Worm (Caenorhabditis elegans) whole organism, young adult: ENCODE measurements around the gene gdh-1.

Experiments
- C06A6.2 ChIP-seq: fragments of 200-800 bp; sonication (Bioruptor generic); conservative IDR thresholded peaks from 2 replicates; pipeline ENCODE4 v1.3.6; 2022; ENCODE audit warnings: missing genetic modification characterization, missing compliant biosample characterization
- D2030.7 ChIP-seq: fragments of 200-800 bp; sonication (Bioruptor generic); IDR thresholded peaks from 2 replicates; pipeline ENCODE4 v1.3.6; 2022; ENCODE audit warnings: missing genetic modification reagents, missing genetic modification characterization, missing compliant biosample characterization
- F49E8.2 ChIP-seq: sonication (generic microtip); optimal IDR thresholded peaks from 3 replicates; lab custom pipeline; 2017; ENCODE audit warnings: missing genetic modification characterization, mild to moderate bottlenecking, missing compliant biosample characterization, antibody characterized with exemption, moderate library complexity; ENCODE audit not compliant: insufficient read depth
- F57A8.1 ChIP-seq: fragments of 200-800 bp; sonication (Bioruptor generic); optimal IDR thresholded peaks from 2 replicates; lab custom pipeline; 2018; ENCODE audit warnings: mild to moderate bottlenecking, missing genetic modification characterization, moderate library complexity, missing compliant biosample characterization
- K11D2.4 ChIP-seq: fragments of 200-800 bp; sonication (Bioruptor generic); IDR thresholded peaks from 2 replicates; pipeline ENCODE4 v1.3.6; 2022; ENCODE audit warnings: missing genetic modification reagents, missing genetic modification characterization, missing compliant biosample characterization
- T07F8.4 ChIP-seq: sonication (generic microtip); optimal IDR thresholded peaks from 2 replicates; lab custom pipeline; 2016; ENCODE audit warnings: mild to moderate bottlenecking, missing genetic modification characterization, moderate library complexity, missing compliant biosample characterization
- Y53G8AR.9 ChIP-seq: fragments of 200-800 bp; sonication (Bioruptor generic); conservative IDR thresholded peaks from 2 replicates; pipeline ENCODE4 v1.3.6; 2022; ENCODE audit warnings: missing genetic modification reagents, missing genetic modification characterization, missing compliant biosample characterization
- Y67H2A.10 ChIP-seq: fragments of 200-800 bp; sonication (Bioruptor generic); conservative IDR thresholded peaks from 2 replicates; pipeline ENCODE4 v1.3.6; 2022; ENCODE audit warnings: missing genetic modification reagents, missing genetic modification characterization, missing compliant biosample characterization
- Y95B8A.8 ChIP-seq: fragments of 200-800 bp; sonication (Bioruptor generic); IDR thresholded peaks from 2 replicates; pipeline ENCODE4 v1.3.6; 2022; ENCODE audit warnings: missing genetic modification reagents, missing genetic modification characterization, missing compliant biosample characterization
- ama-1 ChIP-seq, 3 experiments: fragments of 150-350 bp in 1 of 3; sonication (generic microtip) in 2 of 3; optimal IDR thresholded peaks; 2 replicates each; lab custom pipeline; 2014 to 2018; ENCODE audit warnings: missing biosample characterization in 2 of 3, missing genetic modification characterization in 2 of 3, missing genetic modification reagents in 2 of 3
- aptf-2 ChIP-seq: fragments of 200-800 bp; sonication (Bioruptor generic); conservative IDR thresholded peaks from 2 replicates; pipeline ENCODE4 v1.3.6; 2022; ENCODE audit warnings: missing genetic modification reagents, missing genetic modification characterization, missing compliant biosample characterization
- athp-1 ChIP-seq: sonication (generic microtip); optimal IDR thresholded peaks from 2 replicates; lab custom pipeline; 2017; ENCODE audit warnings: mild to moderate bottlenecking, missing genetic modification characterization, missing compliant biosample characterization
- ccch-3 ChIP-seq: fragments of 200-800 bp; sonication (Bioruptor generic); optimal IDR thresholded peaks from 2 replicates; lab custom pipeline; 2018; ENCODE audit warnings: mild to moderate bottlenecking, missing genetic modification characterization, missing compliant biosample characterization
- ceh-100 ChIP-seq: fragments of 200-800 bp; sonication (Bioruptor generic); IDR thresholded peaks from 2 replicates; pipeline ENCODE4 v1.3.6; 2022; ENCODE audit warnings: missing genetic modification reagents, missing genetic modification characterization, missing compliant biosample characterization
- ceh-27 ChIP-seq: fragments of 200-800 bp; sonication (Bioruptor generic); optimal IDR thresholded peaks from 2 replicates; lab custom pipeline; 2018; ENCODE audit warnings: mild to moderate bottlenecking, missing genetic modification characterization, moderate library complexity, missing compliant biosample characterization
- ceh-58 ChIP-seq: fragments of 200-800 bp; sonication (Bioruptor generic); IDR thresholded peaks from 2 replicates; pipeline ENCODE4 v1.3.6; 2022; ENCODE audit warnings: missing genetic modification characterization, missing compliant biosample characterization
- dpl-1 ChIP-seq: fragments of 150-350 bp; optimal IDR thresholded peaks from 2 replicates; lab custom pipeline; 2014; ENCODE audit warnings: missing biosample characterization, missing genetic modification reagents, missing genetic modification characterization
- efl-1 ChIP-seq: fragments of 150-350 bp; optimal IDR thresholded peaks from 2 replicates; lab custom pipeline; 2014; ENCODE audit warnings: missing biosample characterization, missing genetic modification reagents, missing genetic modification characterization
- him-1 ChIP-seq: sonication (generic microtip); optimal IDR thresholded peaks from 2 replicates; lab custom pipeline; 2016; ENCODE audit warnings: missing genotype, missing genetic modification reagents, missing genetic modification characterization, missing compliant biosample characterization
- hlh-12 ChIP-seq: sonication (generic microtip); optimal IDR thresholded peaks from 2 replicates; lab custom pipeline; 2016; ENCODE audit warnings: missing genetic modification characterization, missing compliant biosample characterization
- hlh-26 ChIP-seq: fragments of 200-800 bp; sonication (Bioruptor generic); conservative IDR thresholded peaks from 2 replicates; pipeline ENCODE4 v1.3.6; 2022; ENCODE audit warnings: missing genetic modification reagents, missing genetic modification characterization, missing compliant biosample characterization
- let-526 ChIP-seq: fragments of 200-800 bp; sonication (Bioruptor generic); IDR thresholded peaks from 2 replicates; pipeline ENCODE4 v1.3.6; 2022; ENCODE audit warnings: missing genetic modification reagents, missing genetic modification characterization, missing compliant biosample characterization
- lin-40 ChIP-seq: sonication (generic microtip); optimal IDR thresholded peaks from 2 replicates; lab custom pipeline; 2016; ENCODE audit warnings: missing genetic modification characterization, mild to moderate bottlenecking, missing compliant biosample characterization, missing genotype, missing genetic modification reagents
- lsl-1 ChIP-seq: fragments of 200-800 bp; sonication (Bioruptor generic); optimal IDR thresholded peaks from 2 replicates; lab custom pipeline; 2018; ENCODE audit warnings: mild to moderate bottlenecking, missing genetic modification characterization, moderate library complexity, missing compliant biosample characterization
- lsy-27 ChIP-seq: sonication (generic microtip); optimal IDR thresholded peaks from 2 replicates; lab custom pipeline; 2017; ENCODE audit warnings: missing genetic modification characterization, mild to moderate bottlenecking, missing compliant biosample characterization, antibody characterized with exemption, missing genotype, borderline replicate concordance; ENCODE audit not compliant: insufficient read depth
- madf-10 ChIP-seq: sonication (generic microtip); optimal IDR thresholded peaks from 2 replicates; lab custom pipeline; 2016; ENCODE audit warnings: mild to moderate bottlenecking, missing genetic modification characterization, missing compliant biosample characterization
- madf-3 ChIP-seq: fragments of 200-800 bp; sonication (Bioruptor generic); IDR thresholded peaks from 2 replicates; pipeline ENCODE4 v1.3.6; 2022; ENCODE audit warnings: missing genetic modification reagents, missing genetic modification characterization, missing compliant biosample characterization
- madf-8 ChIP-seq: fragments of 200-800 bp; sonication (Bioruptor generic); conservative IDR thresholded peaks from 2 replicates; pipeline ENCODE4 v1.3.6; 2022; ENCODE audit warnings: missing genetic modification reagents, missing genetic modification characterization, missing compliant biosample characterization
- mes-4 ChIP-seq: sonication (generic microtip); optimal IDR thresholded peaks from 2 replicates; lab custom pipeline; 2016; ENCODE audit warnings: missing genotype, missing genetic modification characterization, missing compliant biosample characterization
- nfya-1 ChIP-seq: sonication (generic microtip); optimal IDR thresholded peaks from 2 replicates; lab custom pipeline; 2017; ENCODE audit warnings: antibody characterized with exemption, missing compliant biosample characterization, missing genetic modification characterization, borderline replicate concordance; ENCODE audit not compliant: insufficient read depth
- nhr-80 ChIP-seq: sonication (generic microtip); optimal IDR thresholded peaks from 2 replicates; lab custom pipeline; 2016; ENCODE audit warnings: missing genetic modification characterization, missing compliant biosample characterization
- pbrm-1 ChIP-seq: fragments of 200-800 bp; sonication (Bioruptor generic); IDR thresholded peaks from 2 replicates; pipeline ENCODE4 v1.3.6; 2022; ENCODE audit warnings: missing genetic modification reagents, missing genetic modification characterization, missing compliant biosample characterization
- rpc-1 ChIP-seq, 2 experiments: fragments of 150-350 bp in 1 of 2; sonication (generic microtip) in 1 of 2; optimal IDR thresholded peaks; 2 replicates each; lab custom pipeline; 2014 to 2018; ENCODE audit warnings: missing biosample characterization in 1 of 2, missing genetic modification characterization in 1 of 2, missing genetic modification reagents in 1 of 2, missing genotype in 1 of 2
- snpc-1.1 ChIP-seq: sonication (generic microtip); optimal IDR thresholded peaks from 2 replicates; lab custom pipeline; 2017; ENCODE audit warnings: missing genetic modification characterization, mild to moderate bottlenecking, missing compliant biosample characterization, antibody characterized with exemption, moderate library complexity, missing genotype, missing genetic modification reagents; ENCODE audit not compliant: insufficient read depth
- snpc-4 ChIP-seq, 5 experiments: fragments of 150-350 bp in 1 of 5; sonication (generic microtip) in 4 of 5; optimal IDR thresholded peaks; 2 replicates each; lab custom pipeline; 2014 to 2018; ENCODE audit warnings: missing genetic modification characterization in 5 of 5, missing biosample characterization in 3 of 5, antibody characterized with exemption in 2 of 5, mild to moderate bottlenecking in 2 of 5, missing compliant biosample characterization in 2 of 5, missing genotype in 2 of 5, moderate library complexity in 2 of 5, missing genetic modification reagents in 1 of 5
- tbx-9 ChIP-seq: sonication (generic microtip); optimal IDR thresholded peaks from 2 replicates; lab custom pipeline; 2016; ENCODE audit warnings: borderline replicate concordance, missing genetic modification characterization, inconsistent platforms, missing compliant biosample characterization
- xnd-1 ChIP-seq: sonication (generic microtip); optimal IDR thresholded peaks from 2 replicates; lab custom pipeline; 2016; ENCODE audit warnings: missing genotype, missing genetic modification reagents, missing genetic modification characterization, missing compliant biosample characterization
- ztf-3 ChIP-seq: fragments of 200-800 bp; sonication (Bioruptor generic); optimal IDR thresholded peaks from 2 replicates; lab custom pipeline; 2018; ENCODE audit warnings: mild to moderate bottlenecking, missing genetic modification characterization, missing compliant biosample characterization

The gdh-1 gene

ce11 chrIV:11928388-11928787 lies 24.7 kb upstream of the gdh-1 start (continued):
- TF ChIP-seq hlh-12 (tag; lab: Kevin White, UChicago), result no peak
- no peak for TF ChIP-seq dpl-1 (GFP tag; lab: Kevin White, UChicago)
- TF ChIP-seq hlh-26 (GFP tag; lab: Robert Waterston, UW), result no peak
- TF ChIP-seq nfya-1 (tag; lab: Kevin White, UChicago), result no peak
- TF ChIP-seq snpc-4 (GFP tag; optimal IDR thresholded peaks at IDR 0.05; lab: Kevin White, UChicago), result peak; percentile 28
- peak in 3 of 4 experiments; percentile 29 to 75 (median 58) for TF ChIP-seq snpc-4 (tag; optimal IDR thresholded peaks at IDR 0.05; lab: Kevin White, UChicago)
- TF ChIP-seq ceh-100, result no peak
- TF ChIP-seq Y67H2A.10 (GFP tag; lab: Robert Waterston, UW), result no peak
- peak; percentile 58 for TF ChIP-seq ceh-27
- TF ChIP-seq him-1 (tag; lab: Kevin White, UChicago), result peak; percentile 90
- no peak for TF ChIP-seq F57A8.1 (GFP tag; lab: Kevin White, UChicago)
- no peak for TF ChIP-seq T07F8.4 (tag; lab: Kevin White, UChicago)

- TF ChIP-seq let-526, result no peak
- no peak for TF ChIP-seq Y53G8AR.9 (GFP tag; lab: Robert Waterston, UW)
- TF ChIP-seq F49E8.2 (tag; lab: Kevin White, UChicago), result no peak
- TF ChIP-seq snpc-4 (GFP tag; optimal IDR thresholded peaks at IDR 0.05; lab: Kevin White, UChicago), result no peak
- TF ChIP-seq snpc-4 (tag; optimal IDR thresholded peaks at IDR 0.05; lab: Kevin White, UChicago), result no peak
- TF ChIP-seq ztf-3, result no peak
- TF ChIP-seq madf-3, result no peak
- TF ChIP-seq lsl-1 (GFP tag; lab: Kevin White, UChicago), result no peak
- TF ChIP-seq aptf-2, result no peak
- no peak for TF ChIP-seq ceh-58 (GFP tag; lab: Robert Waterston, UW)
- no peak for TF ChIP-seq madf-8
- TF ChIP-seq efl-1, result no peak
- no peak for TF ChIP-seq T07F8.4 (tag; lab: Kevin White, UChicago)
- TF ChIP-seq C06A6.2 (GFP tag; lab: Robert Waterston, UW), result no peak
- no peak for TF ChIP-seq Y95B8A.8 (GFP tag; lab: Robert Waterston, UW)
- TF ChIP-seq athp-1 (tag; lab: Kevin White, UChicago), result no peak
- TF ChIP-seq xnd-1 (tag; lab: Kevin White, UChicago), result no peak
- no peak for TF ChIP-seq lin-40 (tag; lab: Kevin White, UChicago)
- TF ChIP-seq ccch-3, result no peak
- TF ChIP-seq, all 124 proteins: peak for 0
Measured at ce11 chrIV:11930572-11930971, 22.5 kb upstream of the gdh-1 start, which contains the start of gene nhx-9. Gene nhx-9, plus strand, starts transcription at chrIV:11930872.

ce11 chrIV:11937087-11937486 lies 16.0 kb upstream of the gdh-1 start, which contains the start of gene slc-5A12:
Gene slc-5A12, plus strand, starts transcription at chrIV:11937419.
- TF ChIP-seq D2030.7 (GFP tag; lab: Robert Waterston, UW), result no peak
- TF ChIP-seq snpc-1.1 (tag; lab: Kevin White, UChicago), result no peak
- no peak for TF ChIP-seq mes-4
- TF ChIP-seq pbrm-1 (GFP tag; lab: Robert Waterston, UW), result no peak
- TF ChIP-seq madf-10 (tag; lab: Kevin White, UChicago), result no peak
- TF ChIP-seq nhr-80 (tag; lab: Kevin White, UChicago), result no peak
- TF ChIP-seq K11D2.4 (GFP tag; lab: Robert Waterston, UW), result no peak
- no peak for TF ChIP-seq tbx-9 (tag; lab: Kevin White, UChicago)
- no peak for TF ChIP-seq ceh-58 (GFP tag; lab: Robert Waterston, UW)
- TF ChIP-seq ceh-27, result no peak
- no peak for TF ChIP-seq lsy-27 (tag; lab: Kevin White, UChicago)
- no peak for TF ChIP-seq rpc-1 (optimal IDR thresholded peaks at IDR 0.05; lab: Kevin White, UChicago)
- no peak for TF ChIP-seq rpc-1 (tag; optimal IDR thresholded peaks at IDR 0.05; lab: Kevin White, UChicago)
- TF ChIP-seq ama-1 (optimal IDR thresholded peaks at IDR 0.05; lab: Kevin White, UChicago), result no peak
- no peak for TF ChIP-seq ama-1 (GFP tag; optimal IDR thresholded peaks at IDR 0.05; lab: Kevin White, UChicago)
